Worm (Caenorhabditis elegans): ENCODE data around the gene clec-51.

DNA sequence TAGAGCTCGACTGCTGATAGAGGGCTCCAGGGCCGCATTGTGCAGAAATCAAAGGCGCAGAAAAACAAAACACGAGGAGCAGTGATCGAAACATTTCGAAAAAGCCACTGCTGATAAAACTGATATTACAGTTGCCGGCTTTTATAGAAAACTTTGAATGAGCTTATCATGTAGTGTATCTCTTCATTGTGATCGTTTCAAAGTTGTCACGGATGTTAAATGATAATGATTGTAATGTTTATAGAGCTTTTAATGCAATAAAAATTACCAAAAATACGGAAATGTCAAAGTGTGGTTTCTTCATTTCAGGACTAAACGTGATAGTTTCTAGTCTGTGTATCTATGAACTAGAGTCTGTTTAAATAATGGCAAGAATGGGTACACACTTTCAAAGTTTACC, 5.1 kb upstream of the clec-51 start, which contains the start of gene clec-52:
- TF ChIP-seq pha-4 (tag; optimal IDR thresholded peaks at IDR 0.05) (no peak), mec-3 (tag; optimal IDR thresholded peaks at IDR 0.05; ENCODE audit: borderline replicate concordance) (no peak), C38D4.7 (GFP tag; optimal IDR thresholded peaks at IDR 0.05) (no peak), lim-6 (tag; optimal IDR thresholded peaks at IDR 0.05) (no peak), tbx-7 (tag; optimal IDR thresholded peaks at IDR 0.05) (no peak), ets-4 (tag; optimal IDR thresholded peaks at IDR 0.05) (no peak)
